Fruit fly (Drosophila melanogaster) whole organism, embryonic: ENCODE data around the gene CG4957.

Experiments used
- Aef1 ChIP-seq: fragments of 200-800 bp; sonication (Bioruptor generic); IDR thresholded peaks from 3 replicates; pipeline ENCODE4 v1.3.6; 2022; ENCODE audit warnings: missing biosample characterization, missing genetic modification characterization
- Antp ChIP-seq: fragments of 200-800 bp; sonication (Bioruptor generic); optimal IDR thresholded peaks from 3 replicates; lab custom pipeline; 2016; ENCODE audit warnings: missing biosample characterization, missing genetic modification characterization
- Asciz ChIP-seq: fragments of 200-800 bp; sonication (Bioruptor generic); optimal IDR thresholded peaks from 2 replicates; lab custom pipeline; 2017; ENCODE audit warnings: missing biosample characterization, mild to moderate bottlenecking, missing genetic modification characterization, missing genetic modification reagents
- CG10274 ChIP-seq: fragments of 200-800 bp; sonication (Bioruptor generic); optimal IDR thresholded peaks from 3 replicates; lab custom pipeline; 2017; ENCODE audit warnings: missing biosample characterization, mild to moderate bottlenecking, missing genetic modification characterization
- CG10321 ChIP-seq: fragments of 200-800 bp; sonication (Bioruptor generic); IDR thresholded peaks from 2 replicates; pipeline ENCODE4 v1.3.6; 2022; ENCODE audit warnings: missing biosample characterization, missing genetic modification characterization
- CG10565 ChIP-seq: fragments of 200-800 bp; sonication (Bioruptor generic); optimal IDR thresholded peaks from 3 replicates; lab custom pipeline; 2016; ENCODE audit warnings: missing biosample characterization, mild to moderate bottlenecking, missing genetic modification characterization
- CG12236 ChIP-seq: fragments of 200-800 bp; sonication (Bioruptor generic); optimal IDR thresholded peaks from 2 replicates; lab custom pipeline; 2016; ENCODE audit warnings: missing biosample characterization, missing genetic modification characterization
- CG13624 ChIP-seq: fragments of 200-800 bp; sonication (Bioruptor generic); optimal IDR thresholded peaks from 2 replicates; lab custom pipeline; 2016; ENCODE audit warnings: missing biosample characterization, missing genetic modification characterization
- CG15011 ChIP-seq: fragments of 200-800 bp; sonication (Bioruptor generic); optimal IDR thresholded peaks from 3 replicates; lab custom pipeline; 2018; ENCODE audit warnings: missing biosample characterization, mild to moderate bottlenecking, missing genetic modification characterization
- CG16863 ChIP-seq: fragments of 200-800 bp; sonication (Bioruptor generic); optimal IDR thresholded peaks from 3 replicates; lab custom pipeline; 2016; ENCODE audit warnings: missing biosample characterization, missing genetic modification characterization
- CG17359 ChIP-seq: fragments of 200-800 bp; sonication (Bioruptor generic); optimal IDR thresholded peaks from 3 replicates; lab custom pipeline; 2018; ENCODE audit warnings: missing biosample characterization, mild to moderate bottlenecking, missing genetic modification characterization, moderate library complexity
- CG17912 ChIP-seq: fragments of 200-800 bp; sonication (Bioruptor generic); optimal IDR thresholded peaks from 2 replicates; lab custom pipeline; 2018; ENCODE audit warnings: missing biosample characterization, mild to moderate bottlenecking, missing genetic modification characterization
- CG18619 ChIP-seq: fragments of 200-800 bp; sonication (Bioruptor generic); optimal IDR thresholded peaks from 3 replicates; lab custom pipeline; 2017; ENCODE audit warnings: missing biosample characterization, mild to moderate bottlenecking, missing genetic modification characterization
- CG2712 ChIP-seq: fragments of 200-800 bp; optimal IDR thresholded peaks from 3 replicates; lab custom pipeline; 2019; ENCODE audit warnings: missing biosample characterization, mild to moderate bottlenecking, missing genetic modification characterization, moderate library complexity
- CG3163 ChIP-seq: fragments of 200-800 bp; sonication (Bioruptor generic); optimal IDR thresholded peaks from 3 replicates; lab custom pipeline; 2016; ENCODE audit warnings: missing biosample characterization, missing genetic modification characterization
- CG32532 ChIP-seq: fragments of 200-800 bp; sonication (Bioruptor generic); IDR thresholded peaks from 2 replicates; pipeline ENCODE4 v1.3.6; 2022; ENCODE audit warnings: missing biosample characterization, missing genetic modification characterization
- CG32772 ChIP-seq: fragments of 200-800 bp; sonication (Bioruptor generic); IDR thresholded peaks from 2 replicates; pipeline ENCODE4 v1.3.6; 2022; ENCODE audit warnings: missing biosample characterization, missing genetic modification characterization
- CG42726 ChIP-seq: fragments of 200-800 bp; sonication (Bioruptor generic); IDR thresholded peaks from 2 replicates; pipeline ENCODE4 v1.3.6; 2022; ENCODE audit warnings: missing biosample characterization, missing genetic modification characterization; ENCODE audit not compliant: partially characterized antibody
- CG4707 ChIP-seq: fragments of 200-800 bp; sonication (Bioruptor generic); optimal IDR thresholded peaks from 2 replicates; lab custom pipeline; 2018; ENCODE audit warnings: missing biosample characterization, mild to moderate bottlenecking, missing genetic modification characterization, moderate library complexity
- CG7928 ChIP-seq: fragments of 200-800 bp; sonication (Bioruptor generic); optimal IDR thresholded peaks from 2 replicates; lab custom pipeline; 2017; ENCODE audit warnings: missing biosample characterization, mild to moderate bottlenecking, missing genetic modification characterization
- Dip2 ChIP-seq: fragments of 200-800 bp; sonication (Bioruptor generic); IDR thresholded peaks from 2 replicates; pipeline ENCODE4 v1.3.6; 2022; ENCODE audit warnings: missing biosample characterization, missing genetic modification characterization
- Doc3 ChIP-seq: fragments of 200-800 bp; sonication (Bioruptor generic); IDR thresholded peaks from 3 replicates; pipeline ENCODE4 v1.3.6; 2022; ENCODE audit warnings: missing biosample characterization, missing genetic modification characterization; ENCODE audit not compliant: partially characterized antibody
- Ets65A ChIP-seq: fragments of 200-800 bp; sonication (Bioruptor generic); peaks from one replicate; lab custom pipeline; 2016; ENCODE audit warnings: missing biosample characterization, missing genetic modification characterization
- Hand ChIP-seq: fragments of 200-800 bp; sonication (Bioruptor generic); optimal IDR thresholded peaks from 2 replicates; lab custom pipeline; 2017; ENCODE audit warnings: mild to moderate bottlenecking, missing biosample characterization, missing genetic modification reagents, missing genetic modification characterization
- Hey ChIP-seq: fragments of 200-800 bp; sonication (Bioruptor generic); optimal IDR thresholded peaks from 3 replicates; lab custom pipeline; 2018; ENCODE audit warnings: missing biosample characterization, mild to moderate bottlenecking, missing genetic modification characterization
- Sry-β ChIP-seq: fragments of 200-800 bp; sonication (Bioruptor generic); optimal IDR thresholded peaks from 2 replicates; lab custom pipeline; 2018; ENCODE audit warnings: missing biosample characterization, mild to moderate bottlenecking, missing genetic modification characterization, moderate library complexity
- ac ChIP-seq: fragments of 200-800 bp; sonication (Bioruptor generic); optimal IDR thresholded peaks from 3 replicates; lab custom pipeline; 2017; ENCODE audit warnings: missing biosample characterization, mild to moderate bottlenecking, missing genetic modification characterization
- al ChIP-seq: fragments of 200-800 bp; sonication (Bioruptor generic); IDR thresholded peaks from 2 replicates; pipeline ENCODE4 v1.3.6; 2022; ENCODE audit warnings: missing biosample characterization, missing genetic modification characterization
- bigmax ChIP-seq: fragments of 200-800 bp; sonication (Bioruptor generic); optimal IDR thresholded peaks from 2 replicates; lab custom pipeline; 2018; ENCODE audit warnings: missing biosample characterization, mild to moderate bottlenecking, missing genetic modification characterization
- chinmo ChIP-seq: fragments of 200-800 bp; sonication (Bioruptor generic); IDR thresholded peaks from 4 replicates; pipeline ENCODE4 v1.3.6; 2022; ENCODE audit warnings: missing biosample characterization, missing genetic modification characterization; ENCODE audit not compliant: partially characterized antibody
- chm ChIP-seq: fragments of 200-800 bp; sonication (Bioruptor generic); IDR thresholded peaks from 2 replicates; pipeline ENCODE4 v1.3.6; 2022; ENCODE audit warnings: missing biosample characterization, missing genetic modification characterization
- crc ChIP-seq: fragments of 200-800 bp; sonication (Bioruptor generic); optimal IDR thresholded peaks from 2 replicates; lab custom pipeline; 2016; ENCODE audit warnings: missing biosample characterization, missing genetic modification characterization
- en ChIP-seq: fragments of 200-800 bp; sonication (Bioruptor generic); optimal IDR thresholded peaks from 2 replicates; lab custom pipeline; 2016; ENCODE audit warnings: missing biosample characterization, missing genetic modification characterization
- fd3F ChIP-seq: fragments of 200-800 bp; sonication (Bioruptor generic); optimal IDR thresholded peaks from 2 replicates; lab custom pipeline; 2018; ENCODE audit warnings: missing biosample characterization, mild to moderate bottlenecking, missing genetic modification characterization, moderate library complexity
- h ChIP-seq: fragments of >200 bp; optimal IDR thresholded peaks from 2 replicates; lab custom pipeline; 2017
- hbn ChIP-seq: fragments of 200-800 bp; sonication (Bioruptor generic); IDR thresholded peaks from 2 replicates; pipeline ENCODE4 v1.3.6; 2022; ENCODE audit warnings: missing biosample characterization, missing genetic modification characterization; ENCODE audit not compliant: partially characterized antibody
- insv ChIP-seq, 2 experiments: fragments of 200-800 bp; sonication (Bioruptor generic); optimal IDR thresholded peaks; 3 replicates each; lab custom pipeline; 2016 to 2018; ENCODE audit warnings: missing biosample characterization in 2 of 2, missing genetic modification characterization in 2 of 2
- knrl ChIP-seq: fragments of 200-800 bp; sonication (Bioruptor generic); IDR thresholded peaks from 3 replicates; pipeline ENCODE4 v1.3.6; 2022; ENCODE audit warnings: missing biosample characterization, missing genetic modification characterization; ENCODE audit not compliant: partially characterized antibody
- lola ChIP-seq, 3 experiments: fragments of >200 bp in 2 of 3; fragments of 200-800 bp in 1 of 3; sonication (Bioruptor generic) in 1 of 3; optimal IDR thresholded peaks; 2 replicates each; lab custom pipeline; 2017 to 2019; ENCODE audit warnings: missing biosample characterization in 3 of 3, missing genetic modification characterization in 3 of 3, mild to moderate bottlenecking in 1 of 3, moderate library complexity in 1 of 3
- otp ChIP-seq: fragments of 200-800 bp; sonication (Bioruptor generic); IDR thresholded peaks from 3 replicates; pipeline ENCODE4, ENCODE4 v1.3.6; 2022; ENCODE audit warnings: missing biosample characterization, missing genetic modification characterization
- p53 ChIP-seq: fragments of 200-800 bp; sonication (Bioruptor generic); optimal IDR thresholded peaks from 2 replicates; lab custom pipeline; 2016; ENCODE audit warnings: missing biosample characterization, missing genetic modification characterization
- peb ChIP-seq: fragments of 200-800 bp; sonication (Bioruptor generic); IDR thresholded peaks from 2 replicates; pipeline ENCODE4 v1.3.6; 2022; ENCODE audit warnings: missing biosample characterization, missing genetic modification characterization
- pfk ChIP-seq: fragments of 200-800 bp; sonication (Bioruptor generic); optimal IDR thresholded peaks from 2 replicates; lab custom pipeline; 2018; ENCODE audit warnings: missing biosample characterization, mild to moderate bottlenecking, missing genetic modification characterization, moderate library complexity
- psq ChIP-seq: fragments of 200-800 bp; sonication (Bioruptor generic); optimal IDR thresholded peaks from 2 replicates; lab custom pipeline; 2017; ENCODE audit warnings: missing biosample characterization, missing genetic modification characterization
- pzg ChIP-seq: fragments of 200-800 bp; sonication (Bioruptor generic); optimal IDR thresholded peaks from 3 replicates; lab custom pipeline; 2018; ENCODE audit warnings: missing biosample characterization, mild to moderate bottlenecking, missing genetic modification characterization, moderate library complexity
- ranshi ChIP-seq: fragments of 200-800 bp; sonication (Bioruptor generic); IDR thresholded peaks from 2 replicates; pipeline ENCODE4 v1.3.6; 2022; ENCODE audit warnings: missing biosample characterization, missing genetic modification characterization
- ro ChIP-seq: fragments of 200-800 bp; sonication (Bioruptor generic); IDR thresholded peaks from 2 replicates; pipeline ENCODE4 v1.3.6; 2022; ENCODE audit warnings: missing biosample characterization, missing genetic modification characterization
- sim ChIP-seq: fragments of 200-800 bp; sonication (Bioruptor generic); IDR thresholded peaks from 2 replicates; pipeline ENCODE4 v1.3.6; 2022; ENCODE audit warnings: missing biosample characterization, missing genetic modification characterization
- sima ChIP-seq: fragments of 200-800 bp; sonication (Bioruptor generic); optimal IDR thresholded peaks from 2 replicates; lab custom pipeline; 2016; ENCODE audit warnings: missing biosample characterization, missing genetic modification characterization
- tup ChIP-seq: fragments of 200-800 bp; sonication (Bioruptor generic); optimal IDR thresholded peaks from 2 replicates; lab custom pipeline; 2016; ENCODE audit warnings: missing biosample characterization, mild to moderate bottlenecking, missing genetic modification characterization, moderate library complexity
- vfl ChIP-seq: fragments of 200-800 bp; sonication (Bioruptor generic); optimal IDR thresholded peaks from 2 replicates; lab custom pipeline; 2016; ENCODE audit warnings: missing biosample characterization, missing genetic modification characterization

The CG4957 gene

dm6 chr2L:10249655-10250202 lies 18.9 kb upstream of the CG4957 start (continued):
- TF ChIP-seq CG16863 (GFP tag; lab: Kevin White, UChicago): no peak
- peak; percentile 11 for TF ChIP-seq CG3163
- no peak for TF ChIP-seq Hey (tag; lab: Kevin White, UChicago)
- TF ChIP-seq en: no peak
- no peak for TF ChIP-seq Antp
- TF ChIP-seq CG42726: no peak
- TF ChIP-seq knrl (GFP tag; lab: Robert Waterston, UW): no peak
- peak; percentile 60 for TF ChIP-seq CG4707
- no peak for TF ChIP-seq CG12236
- TF ChIP-seq CG18619 (GFP tag; lab: Kevin White, UChicago): no peak
- TF ChIP-seq Dip2: no peak
- peak; percentile 80 for TF ChIP-seq chm (GFP tag; lab: Robert Waterston, UW)
- peak; percentile 9 for TF ChIP-seq CG2712 (tag; lab: Kevin White, UChicago)
- TF ChIP-seq fd3F (GFP tag; lab: Kevin White, UChicago): no peak
- TF ChIP-seq CG10274 (GFP tag; lab: Kevin White, UChicago): no peak
- no peak for TF ChIP-seq Aef1 (GFP tag; lab: Robert Waterston, UW)
- no peak for TF ChIP-seq ro (GFP tag; lab: Robert Waterston, UW)
- TF ChIP-seq Asciz (GFP tag; lab: Kevin White, UChicago): peak; percentile 1
- peak; percentile 76 for TF ChIP-seq p53
- TF ChIP-seq insv (GFP tag; optimal IDR thresholded peaks at IDR 0.05; lab: Kevin White, UChicago): peak in 1 of 2 experiments; percentile 55
- TF ChIP-seq CG10321 (GFP tag; lab: Robert Waterston, UW): no peak
- no peak for TF ChIP-seq otp (GFP tag; lab: Robert Waterston, UW)
- peak; percentile 33; the same call in 1 of the 2 replicates for TF ChIP-seq peb
- TF ChIP-seq crc: no peak
- TF ChIP-seq CG32772 (GFP tag; lab: Robert Waterston, UW): no peak
- no peak for TF ChIP-seq al
- peak; percentile 34 for TF ChIP-seq CG17359 (tag; lab: Kevin White, UChicago)
- no peak for TF ChIP-seq chinmo (GFP tag; lab: Robert Waterston, UW)
- TF ChIP-seq tup: no peak
- TF ChIP-seq vfl (GFP tag; lab: Kevin White, UChicago): no peak
- TF ChIP-seq CG10565: no peak
- no peak for TF ChIP-seq CG32532 (GFP tag; lab: Robert Waterston, UW)
- TF ChIP-seq Sry-β (GFP tag; lab: Kevin White, UChicago): no peak
- TF ChIP-seq Ets65A: no peak
- TF ChIP-seq CG7928: no peak
- TF ChIP-seq ranshi (GFP tag; lab: Robert Waterston, UW): no peak; the same call in 1 of the 2 replicates
- TF ChIP-seq CG15011 (GFP tag; lab: Kevin White, UChicago): no peak
- TF ChIP-seq ac (GFP tag; lab: Kevin White, UChicago): peak; percentile 73
- TF ChIP-seq pzg (GFP tag; lab: Kevin White, UChicago): no peak
- TF ChIP-seq pfk (GFP tag; lab: Kevin White, UChicago): peak; percentile 75
- no peak for TF ChIP-seq CG13624 (GFP tag; lab: Kevin White, UChicago)
- TF ChIP-seq lola (GFP tag; optimal IDR thresholded peaks at IDR 0.05; lab: Kevin White, UChicago): peak in 1 of 3 experiments; percentile 51
- no peak for TF ChIP-seq psq
- no peak for TF ChIP-seq Hand (GFP tag; lab: Kevin White, UChicago)
- no peak for TF ChIP-seq h (lab: Kevin White, UChicago)
- peak; percentile 44 for TF ChIP-seq CG17912
- no peak for TF ChIP-seq sima (GFP tag; lab: Kevin White, UChicago)
- no peak for TF ChIP-seq Doc3
- no peak for TF ChIP-seq hbn (GFP tag; lab: Robert Waterston, UW)
- no peak for TF ChIP-seq bigmax (GFP tag; lab: Kevin White, UChicago)
- no peak for TF ChIP-seq sim
